Fruit fly (Drosophila melanogaster) whole organism, embryonic: Measurements from ENCODE around the gene CG14965.

Source experiments
- Atf3 ChIP-seq: fragments of 200-800 bp; sonication (Bioruptor generic); optimal IDR thresholded peaks from 3 replicates; lab custom pipeline; 2016; ENCODE audit warnings: missing biosample characterization, missing genetic modification characterization
- B-H2 ChIP-seq: fragments of 200-800 bp; sonication (Bioruptor generic); optimal IDR thresholded peaks from 2 replicates; lab custom pipeline; 2018; ENCODE audit warnings: missing biosample characterization, mild to moderate bottlenecking, missing genetic modification characterization
- Bteb2 ChIP-seq: fragments of 200-800 bp; sonication (Bioruptor generic); optimal IDR thresholded peaks from 2 replicates; lab custom pipeline; 2016; ENCODE audit warnings: missing biosample characterization, missing genetic modification characterization
- CG10147 ChIP-seq: fragments of 200-800 bp; sonication (Bioruptor generic); optimal IDR thresholded peaks from 2 replicates; lab custom pipeline; 2019; ENCODE audit warnings: missing biosample characterization, mild to moderate bottlenecking, missing genetic modification characterization, moderate library complexity
- CG10543 ChIP-seq: fragments of 200-800 bp; sonication (Bioruptor generic); optimal IDR thresholded peaks from 3 replicates; lab custom pipeline; 2017; ENCODE audit warnings: missing biosample characterization, mild to moderate bottlenecking, missing genetic modification characterization, moderate library complexity
- CG11085 ChIP-seq: fragments of 200-800 bp; sonication (Bioruptor generic); IDR thresholded peaks from 2 replicates; pipeline ENCODE4 v1.3.6; 2022; ENCODE audit warnings: missing biosample characterization, missing genetic modification characterization
- CG13296 ChIP-seq: fragments of 200-800 bp; sonication (Bioruptor generic); optimal IDR thresholded peaks from 3 replicates; lab custom pipeline; 2018; ENCODE audit warnings: missing biosample characterization, mild to moderate bottlenecking, missing genetic modification characterization
- CG13624 ChIP-seq: fragments of 200-800 bp; sonication (Bioruptor generic); optimal IDR thresholded peaks from 2 replicates; lab custom pipeline; 2016; ENCODE audit warnings: missing biosample characterization, missing genetic modification characterization
- CG15479 ChIP-seq: fragments of 200-800 bp; sonication (Bioruptor generic); optimal IDR thresholded peaks from 3 replicates; lab custom pipeline; 2019; ENCODE audit warnings: missing biosample characterization, mild to moderate bottlenecking, missing genetic modification characterization, moderate library complexity
- CG15601 ChIP-seq: fragments of 200-800 bp; sonication (Bioruptor generic); optimal IDR thresholded peaks from 3 replicates; lab custom pipeline; 2019; ENCODE audit warnings: missing biosample characterization, mild to moderate bottlenecking, missing genetic modification characterization, moderate library complexity
- CG2199 ChIP-seq: fragments of 200-800 bp; sonication (Bioruptor generic); IDR thresholded peaks from 3 replicates; pipeline ENCODE4 v1.3.6; 2022; ENCODE audit warnings: missing biosample characterization, missing genetic modification characterization
- CG2889 ChIP-seq: fragments of 200-800 bp; sonication (Bioruptor generic); IDR thresholded peaks from 3 replicates; pipeline ENCODE4 v1.3.6; 2022; ENCODE audit warnings: missing biosample characterization, missing genetic modification characterization
- CG34376 ChIP-seq: fragments of 200-800 bp; sonication (Bioruptor generic); optimal IDR thresholded peaks from 2 replicates; lab custom pipeline; 2018; ENCODE audit warnings: missing biosample characterization, mild to moderate bottlenecking, missing genetic modification characterization
- CG34422 ChIP-seq: fragments of 200-800 bp; sonication (Bioruptor generic); IDR thresholded peaks from 3 replicates; pipeline ENCODE4 v1.3.6; 2022; ENCODE audit warnings: missing biosample characterization, missing genetic modification characterization
- CG3838 ChIP-seq: fragments of 200-800 bp; sonication (Bioruptor generic); optimal IDR thresholded peaks from 3 replicates; lab custom pipeline; 2016; ENCODE audit warnings: missing biosample characterization, missing genetic modification characterization
- CG4360 ChIP-seq: fragments of 200-800 bp; sonication (Bioruptor generic); IDR thresholded peaks from 2 replicates; pipeline ENCODE4 v1.3.6; 2022; ENCODE audit warnings: missing biosample characterization, missing genetic modification characterization
- CG8478 ChIP-seq: fragments of >200 bp; optimal IDR thresholded peaks from 2 replicates; lab custom pipeline; 2018
- CG9797 ChIP-seq: fragments of 200-800 bp; sonication (Bioruptor generic); optimal IDR thresholded peaks from 3 replicates; lab custom pipeline; 2018; ENCODE audit warnings: missing biosample characterization, mild to moderate bottlenecking, missing genetic modification characterization
- CG9817 ChIP-seq: fragments of 200-800 bp; sonication (Bioruptor generic); optimal IDR thresholded peaks from 2 replicates; lab custom pipeline; 2018; ENCODE audit warnings: missing biosample characterization, mild to moderate bottlenecking, missing genetic modification characterization, moderate library complexity
- Ets97D ChIP-seq: fragments of 200-800 bp; sonication (Bioruptor generic); optimal IDR thresholded peaks from 3 replicates; lab custom pipeline; 2016; ENCODE audit warnings: missing biosample characterization, missing genetic modification characterization
- HLHmδ ChIP-seq: fragments of 200-800 bp; sonication (Bioruptor generic); optimal IDR thresholded peaks from 2 replicates; lab custom pipeline; 2018; ENCODE audit warnings: missing biosample characterization, mild to moderate bottlenecking, missing genetic modification characterization, moderate library complexity
- Hey ChIP-seq: fragments of 200-800 bp; sonication (Bioruptor generic); optimal IDR thresholded peaks from 3 replicates; lab custom pipeline; 2018; ENCODE audit warnings: missing biosample characterization, mild to moderate bottlenecking, missing genetic modification characterization
- Lim3 ChIP-seq: fragments of 200-800 bp; sonication (Bioruptor generic); IDR thresholded peaks from 2 replicates; pipeline ENCODE4 v1.3.6; 2022; ENCODE audit warnings: missing biosample characterization, missing genetic modification characterization
- Med ChIP-seq: fragments of 200-800 bp; sonication (Bioruptor generic); peaks from one replicate; lab custom pipeline; 2016; ENCODE audit warnings: missing biosample characterization, missing genetic modification characterization, mild to moderate bottlenecking, inconsistent platforms, moderate library complexity
- Mes4 ChIP-seq: fragments of 200-800 bp; sonication (Bioruptor generic); optimal IDR thresholded peaks from 2 replicates; lab custom pipeline; 2016; ENCODE audit warnings: missing biosample characterization, missing genetic modification characterization
- Nf-YC ChIP-seq: fragments of 200-800 bp; optimal IDR thresholded peaks from 3 replicates; lab custom pipeline; 2019; ENCODE audit warnings: missing biosample characterization, mild to moderate bottlenecking, missing genetic modification characterization, moderate library complexity
- Pdp1 ChIP-seq, 2 experiments: fragments of 200-800 bp; sonication (Bioruptor generic); optimal IDR thresholded peaks; 3 replicates each; lab custom pipeline; 2016; ENCODE audit warnings: missing biosample characterization in 2 of 2, missing genetic modification characterization in 2 of 2, mild to moderate bottlenecking in 1 of 2, moderate library complexity in 1 of 2
- cg ChIP-seq: fragments of 200-800 bp; sonication (Bioruptor generic); optimal IDR thresholded peaks from 3 replicates; lab custom pipeline; 2019; ENCODE audit warnings: missing biosample characterization, mild to moderate bottlenecking, missing genetic modification characterization, moderate library complexity
- chinmo ChIP-seq: fragments of 200-800 bp; sonication (Bioruptor generic); IDR thresholded peaks from 4 replicates; pipeline ENCODE4 v1.3.6; 2022; ENCODE audit warnings: missing biosample characterization, missing genetic modification characterization; ENCODE audit not compliant: partially characterized antibody
- crol ChIP-seq: fragments of 200-800 bp; sonication (Bioruptor generic); IDR thresholded peaks from 2 replicates; pipeline ENCODE4 v1.3.6; 2022; ENCODE audit warnings: missing biosample characterization, missing genetic modification characterization
- dan ChIP-seq: fragments of 200-800 bp; sonication (Bioruptor generic); IDR thresholded peaks from 2 replicates; pipeline ENCODE4 v1.3.6; 2022; ENCODE audit warnings: missing biosample characterization, missing genetic modification characterization
- gcm ChIP-seq: fragments of 200-800 bp; sonication (Bioruptor generic); optimal IDR thresholded peaks from 2 replicates; lab custom pipeline; 2019; ENCODE audit warnings: missing biosample characterization, mild to moderate bottlenecking, missing genetic modification characterization, moderate library complexity
- grau ChIP-seq: fragments of 200-800 bp; optimal IDR thresholded peaks from 3 replicates; lab custom pipeline; 2019; ENCODE audit warnings: missing biosample characterization, mild to moderate bottlenecking, missing genetic modification characterization, moderate library complexity
- kay ChIP-seq: fragments of 200-800 bp; sonication (Bioruptor generic); optimal IDR thresholded peaks from 2 replicates; lab custom pipeline; 2016; ENCODE audit warnings: missing biosample characterization, missing genetic modification characterization
- lov ChIP-seq, 2 experiments: fragments of 200-800 bp in 1 of 2; fragments of >200 bp in 1 of 2; sonication (Bioruptor generic) in 1 of 2; IDR thresholded peaks in 1 of 2; optimal IDR thresholded peaks in 1 of 2; 2 replicates in 1 of 2; 3 replicates in 1 of 2; pipeline versions ENCODE4 v1.3.6 to Lab custom; 2017 to 2022; ENCODE audit warnings: missing biosample characterization in 1 of 2, missing genetic modification characterization in 1 of 2
- mirr ChIP-seq: fragments of 200-800 bp; sonication (Bioruptor generic); optimal IDR thresholded peaks from 3 replicates; lab custom pipeline; 2018; ENCODE audit warnings: missing biosample characterization, mild to moderate bottlenecking, missing genetic modification characterization
- psq ChIP-seq: fragments of 200-800 bp; sonication (Bioruptor generic); optimal IDR thresholded peaks from 2 replicates; lab custom pipeline; 2017; ENCODE audit warnings: missing biosample characterization, missing genetic modification characterization
- ro ChIP-seq: fragments of 200-800 bp; sonication (Bioruptor generic); IDR thresholded peaks from 2 replicates; pipeline ENCODE4 v1.3.6; 2022; ENCODE audit warnings: missing biosample characterization, missing genetic modification characterization
- sima ChIP-seq: fragments of 200-800 bp; sonication (Bioruptor generic); optimal IDR thresholded peaks from 2 replicates; lab custom pipeline; 2016; ENCODE audit warnings: missing biosample characterization, missing genetic modification characterization
- sob ChIP-seq: fragments of 200-800 bp; sonication (Bioruptor generic); IDR thresholded peaks from 2 replicates; pipeline ENCODE4 v1.3.6; 2022; ENCODE audit warnings: missing biosample characterization, missing genetic modification characterization
- sug ChIP-seq: fragments of 200-800 bp; optimal IDR thresholded peaks from 2 replicates; lab custom pipeline; 2019; ENCODE audit warnings: missing biosample characterization, mild to moderate bottlenecking, missing genetic modification characterization, moderate library complexity
- toy ChIP-seq: fragments of 200-800 bp; sonication (Bioruptor generic); IDR thresholded peaks from 2 replicates; pipeline ENCODE4 v1.3.6; 2022; ENCODE audit warnings: missing biosample characterization, missing genetic modification characterization
- trem ChIP-seq: fragments of 200-800 bp; optimal IDR thresholded peaks from 3 replicates; lab custom pipeline; 2019; ENCODE audit warnings: missing biosample characterization, mild to moderate bottlenecking, missing genetic modification characterization, moderate library complexity
- twi ChIP-seq: fragments of 200-800 bp; optimal IDR thresholded peaks from 2 replicates; lab custom pipeline; 2019; ENCODE audit warnings: missing biosample characterization, mild to moderate bottlenecking, missing genetic modification characterization, moderate library complexity

Gene CG14965

DNA sequence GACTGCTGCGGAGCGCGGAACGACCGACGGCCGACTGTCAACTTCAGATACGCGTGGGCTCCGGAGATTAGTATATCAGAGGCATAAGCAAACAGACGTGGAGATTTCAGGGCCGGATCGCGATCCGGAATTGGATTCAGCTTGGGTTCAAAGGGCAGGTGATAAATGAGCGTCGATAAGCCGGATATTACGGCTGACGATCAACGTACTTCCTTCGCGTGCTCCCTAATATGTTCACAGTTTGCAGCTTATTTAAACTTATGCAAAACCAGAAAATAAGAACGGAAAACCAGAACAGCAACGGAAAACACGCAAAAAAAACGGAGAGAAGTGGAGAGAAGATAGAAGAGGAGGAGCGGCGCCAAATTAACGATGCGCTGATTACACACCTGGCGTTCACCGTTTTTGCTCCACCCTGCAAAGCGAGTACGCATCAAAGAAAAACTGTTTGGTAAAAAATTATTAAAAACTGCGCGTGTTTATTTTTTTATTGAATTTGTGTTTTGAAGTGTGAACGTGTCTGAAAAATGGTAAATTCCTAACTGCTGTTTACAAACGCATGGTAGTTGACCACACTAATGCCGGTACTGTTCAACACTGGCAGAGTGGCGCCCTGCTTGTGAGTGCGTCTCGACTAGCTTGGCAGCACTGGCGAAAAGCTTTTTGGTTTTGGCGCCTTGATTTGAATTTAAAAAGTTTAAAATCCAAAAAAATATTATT is 46.9 kb upstream of the CG14965 start, which contains the start of gene CG17746 (continued):
- TF ChIP-seq CG4360 (GFP tag; lab: Robert Waterston, UW) (no peak), dan (no peak), trem (tag; lab: Kevin White, UChicago) (peak; percentile 87), CG11085 (no peak), Bteb2 (GFP tag; lab: Kevin White, UChicago) (peak; percentile 45), kay (GFP tag; lab: Kevin White, UChicago) (peak; percentile 43), CG9817 (tag; lab: Kevin White, UChicago) (peak; percentile 36), mirr (GFP tag; lab: Kevin White, UChicago) (no peak), CG13624 (GFP tag; lab: Kevin White, UChicago) (peak; percentile 77), CG10543 (GFP tag; lab: Kevin White, UChicago) (peak; percentile 37), Mes4 (GFP tag; lab: Kevin White, UChicago) (peak; percentile 5), psq (GFP tag; lab: Kevin White, UChicago) (peak; percentile 9), Lim3 (GFP tag; lab: Robert Waterston, UW) (no peak), CG3838 (no peak), CG9797 (GFP tag; lab: Kevin White, UChicago) (peak; percentile 93), ro (GFP tag; lab: Robert Waterston, UW) (no peak), CG2889 (GFP tag; lab: Robert Waterston, UW) (no peak), CG15601 (peak; percentile 53)

- peak; percentile 91 for TF ChIP-seq sug (tag; lab: Kevin White, UChicago)
- peak; percentile 20 for TF ChIP-seq Med (GFP tag; lab: Kevin White, UChicago)
- TF ChIP-seq grau (tag; lab: Kevin White, UChicago): peak; percentile 4
- TF ChIP-seq CG2199: peak; percentile 64; the same call in 1 of the 3 replicates
- TF ChIP-seq HLHmδ (GFP tag; lab: Kevin White, UChicago): no peak
- TF ChIP-seq toy (GFP tag; lab: Robert Waterston, UW): no peak
- TF ChIP-seq CG34376 (GFP tag; lab: Kevin White, UChicago): peak; percentile 6
- peak; percentile 25; the same call in 1 of the 2 replicates for TF ChIP-seq sob (GFP tag; lab: Robert Waterston, UW)
- peak; percentile 8 for TF ChIP-seq CG10543 (GFP tag; lab: Kevin White, UChicago)
- no peak for TF ChIP-seq Atf3 (GFP tag; lab: Kevin White, UChicago)
- TF ChIP-seq CG13296: peak; percentile 16
- peak; percentile 31 for TF ChIP-seq B-H2 (GFP tag; lab: Kevin White, UChicago)
These were observed 44.0 kb upstream of the CG14965 start for dm6 chr3L:3236319-3236718.

- TF ChIP-seq CG10147 (no peak), cg (peak; percentile 92), twi (tag; lab: Kevin White, UChicago) (peak; percentile 46), CG34422 (GFP tag; lab: Robert Waterston, UW) (peak; percentile 4; the same call in 1 of the 3 replicates), gcm (GFP tag; lab: Kevin White, UChicago) (peak; percentile 74), CG8478 (lab: Kevin White, UChicago) (peak; percentile 52), Nf-YC (tag; lab: Kevin White, UChicago) (no peak), Ets97D (GFP tag; lab: Kevin White, UChicago) (no peak), sug (tag; lab: Kevin White, UChicago) (peak; percentile 48), crol (GFP tag; lab: Robert Waterston, UW) (peak; percentile 82), Hey (tag; lab: Kevin White, UChicago) (no peak), lov (optimal IDR thresholded peaks at IDR 0.05; lab: Kevin White, UChicago) (no peak), lov (GFP tag; IDR thresholded peaks at IDR 0.05; lab: Robert Waterston, UW) (no peak), Pdp1 (GFP tag; optimal IDR thresholded peaks at IDR 0.05; lab: Kevin White, UChicago) (peak in 1 of 2 experiments; percentile 41), chinmo (GFP tag; lab: Robert Waterston, UW) (0 out of 4 replicates have a peak, but pooled peaks have one; percentile 84), CG15479 (GFP tag; lab: Kevin White, UChicago) (peak; percentile 22), sima (GFP tag; lab: Kevin White, UChicago) (no peak)
These were observed 34.1 kb upstream of the CG14965 start for dm6 chr3L:3226458-3226783.
